Worm (Caenorhabditis elegans) whole organism, L3 larva: ENCODE measurements around the gene scpl-4.

ENCODE experiments used
- ceh-16 ChIP-seq: sonication (generic microtip); optimal IDR thresholded peaks from 2 replicates; lab custom pipeline; 2017; ENCODE audit warnings: missing biosample characterization, missing genetic modification characterization
- ceh-82 ChIP-seq: fragments of 150-350 bp; optimal IDR thresholded peaks from 2 replicates; lab custom pipeline; 2014; ENCODE audit warnings: missing biosample characterization, missing genetic modification characterization
- ceh-9 ChIP-seq: sonication (generic microtip); optimal IDR thresholded peaks from 2 replicates; lab custom pipeline; 2018; ENCODE audit warnings: missing biosample characterization, missing genetic modification characterization
- egl-27 ChIP-seq: sonication (generic microtip); optimal IDR thresholded peaks from 4 replicates; lab custom pipeline; 2017; ENCODE audit warnings: missing biosample characterization, missing genetic modification reagents, missing genetic modification characterization
- elt-2 ChIP-seq: sonication (generic microtip); optimal IDR thresholded peaks from 2 replicates; lab custom pipeline; 2016; ENCODE audit warnings: missing genetic modification reagents, mild to moderate bottlenecking, missing genetic modification characterization, missing compliant biosample characterization
- fkh-10 ChIP-seq: sonication (generic microtip); optimal IDR thresholded peaks from 2 replicates; lab custom pipeline; 2017; ENCODE audit warnings: missing biosample characterization, missing genetic modification reagents, missing genetic modification characterization
- fos-1 ChIP-seq: fragments of 150-350 bp; optimal IDR thresholded peaks from 2 replicates; lab custom pipeline; 2014; ENCODE audit warnings: missing biosample characterization, missing genetic modification characterization
- hmg-11 ChIP-seq: sonication (generic microtip); optimal IDR thresholded peaks from 2 replicates; lab custom pipeline; 2016; ENCODE audit warnings: missing genetic modification characterization, missing compliant biosample characterization
- mdl-1 ChIP-seq: fragments of 150-350 bp; optimal IDR thresholded peaks from 2 replicates; lab custom pipeline; 2014; ENCODE audit warnings: missing biosample characterization, missing genetic modification characterization
- nfya-1 ChIP-seq: sonication (generic microtip); optimal IDR thresholded peaks from 2 replicates; lab custom pipeline; 2017; ENCODE audit warnings: missing genetic modification characterization, mild to moderate bottlenecking, missing compliant biosample characterization, antibody characterized with exemption, moderate library complexity; ENCODE audit not compliant: insufficient read depth
- nhr-11 ChIP-seq: fragments of 150-350 bp; optimal IDR thresholded peaks from 2 replicates; lab custom pipeline; 2014; ENCODE audit warnings: missing biosample characterization, missing genetic modification characterization
- nhr-23 ChIP-seq: fragments of 150-350 bp; optimal IDR thresholded peaks from 2 replicates; lab custom pipeline; 2014; ENCODE audit warnings: missing biosample characterization, missing genetic modification reagents, missing genetic modification characterization
- nhr-237 ChIP-seq: fragments of 150-350 bp; optimal IDR thresholded peaks from 2 replicates; lab custom pipeline; 2014; ENCODE audit warnings: missing biosample characterization, missing genetic modification characterization
- nhr-43 ChIP-seq: sonication (generic microtip); optimal IDR thresholded peaks from 2 replicates; lab custom pipeline; 2016; ENCODE audit warnings: mild to moderate bottlenecking, missing genetic modification characterization, missing compliant biosample characterization; ENCODE audit not compliant: poor library complexity, severe bottlenecking
- nhr-67 ChIP-seq: fragments of 150-350 bp; optimal IDR thresholded peaks from 2 replicates; lab custom pipeline; 2014; ENCODE audit warnings: missing biosample characterization, missing genetic modification characterization
- nhr-77 ChIP-seq: fragments of 150-350 bp; optimal IDR thresholded peaks from 2 replicates; lab custom pipeline; 2014; ENCODE audit warnings: missing biosample characterization, missing genetic modification characterization
- snpc-4 ChIP-seq: fragments of 150-350 bp; optimal IDR thresholded peaks from 2 replicates; lab custom pipeline; 2014; ENCODE audit warnings: missing biosample characterization, missing genetic modification characterization
- tbx-2 ChIP-seq: sonication (generic microtip); optimal IDR thresholded peaks from 2 replicates; lab custom pipeline; 2016; ENCODE audit warnings: mild to moderate bottlenecking, missing genetic modification characterization, missing compliant biosample characterization
- unc-39 ChIP-seq: sonication (generic microtip); optimal IDR thresholded peaks from 4 replicates; lab custom pipeline; 2017; ENCODE audit warnings: missing biosample characterization, missing genetic modification characterization
- ztf-11 ChIP-seq: fragments of 150-350 bp; optimal IDR thresholded peaks from 2 replicates; lab custom pipeline; 2014; ENCODE audit warnings: missing biosample characterization, missing genetic modification characterization

scpl-4 gene

ce11 chrV:10640977-10641376, 42.1 kb downstream of the scpl-4 start:
- TF ChIP-seq fkh-10 (GFP tag; lab: Kevin White, UChicago) (peak; percentile 35), fos-1 (tag; lab: Kevin White, UChicago) (no peak), ceh-16 (tag; lab: Kevin White, UChicago) (no peak), egl-27 (tag; lab: Kevin White, UChicago) (no peak)

ce11 chrV:10647043-10647611, 48.2 kb downstream of the scpl-4 start, which contains the start of the genes C32C4.3 and C32C4.16:
TSS of gene C32C4.3 (minus strand) at chrV:10647143.
TSS of gene C32C4.16 (plus strand) at chrV:10647561.
- no peak for TF ChIP-seq unc-39 (tag; lab: Kevin White, UChicago)
- no peak for TF ChIP-seq nfya-1 (tag; lab: Kevin White, UChicago)
- TF ChIP-seq nhr-23 (tag; lab: Kevin White, UChicago), result no peak
- no peak for TF ChIP-seq nhr-11 (tag; lab: Kevin White, UChicago)
- no peak for TF ChIP-seq nhr-237 (tag; lab: Kevin White, UChicago)
- no peak for TF ChIP-seq elt-2 (tag; lab: Kevin White, UChicago)
- TF ChIP-seq snpc-4 (tag; lab: Kevin White, UChicago), result no peak
- TF ChIP-seq, all 47 proteins: peak for 0

ce11 chrV:10648146-10648545, 49.2 kb downstream of the scpl-4 start, which contains the start of gene aqp-6:
TSS of gene aqp-6 (plus strand) at chrV:10648446.
- TF ChIP-seq hmg-11 (tag; lab: Kevin White, UChicago), result no peak
- TF ChIP-seq tbx-2 (tag; lab: Kevin White, UChicago), result no peak
- no peak for TF ChIP-seq nhr-43 (tag; lab: Kevin White, UChicago)
- TF ChIP-seq nhr-67, result no peak
- TF ChIP-seq mdl-1, result no peak
- TF ChIP-seq ceh-82 (tag; lab: Kevin White, UChicago), result no peak
- TF ChIP-seq ztf-11, result no peak
- TF ChIP-seq nhr-237 (tag; lab: Kevin White, UChicago), result no peak
- no peak for TF ChIP-seq nhr-77
- no peak for TF ChIP-seq ceh-9 (tag; lab: Kevin White, UChicago)
